Fruit fly (Drosophila melanogaster) whole organism, embryonic: Measurements from ENCODE around the gene CG1640.

Experiments used
- Antp ChIP-seq: fragments of 200-800 bp; sonication (Bioruptor generic); optimal IDR thresholded peaks from 3 replicates; lab custom pipeline; 2016; ENCODE audit warnings: missing biosample characterization, missing genetic modification characterization
- B-H1 ChIP-seq: fragments of 200-800 bp; sonication (Bioruptor generic); IDR thresholded peaks from 3 replicates; pipeline ENCODE4 v1.3.6; 2022; ENCODE audit warnings: missing biosample characterization, missing genetic modification characterization
- CG11093 ChIP-seq: fragments of 200-800 bp; sonication (Bioruptor generic); IDR thresholded peaks from 3 replicates; pipeline ENCODE4 v1.3.6; 2022; ENCODE audit warnings: missing biosample characterization, missing genetic modification characterization
- CG1233 ChIP-seq: fragments of 200-800 bp; sonication (Bioruptor generic); optimal IDR thresholded peaks from 4 replicates; lab custom pipeline; 2018; ENCODE audit warnings: missing biosample characterization, mild to moderate bottlenecking, missing genetic modification characterization
- CG14667 ChIP-seq: fragments of 200-800 bp; sonication (Bioruptor generic); IDR thresholded peaks from 2 replicates; pipeline ENCODE4 v1.3.6; 2022; ENCODE audit warnings: missing biosample characterization, missing genetic modification characterization
- CG15601 ChIP-seq: fragments of 200-800 bp; sonication (Bioruptor generic); optimal IDR thresholded peaks from 3 replicates; lab custom pipeline; 2019; ENCODE audit warnings: missing biosample characterization, mild to moderate bottlenecking, missing genetic modification characterization, moderate library complexity
- CG1603 ChIP-seq: fragments of 200-800 bp; sonication (Bioruptor generic); optimal IDR thresholded peaks from 2 replicates; lab custom pipeline; 2019; ENCODE audit warnings: missing biosample characterization, mild to moderate bottlenecking, missing genetic modification characterization, moderate library complexity
- CG17802 ChIP-seq: fragments of 200-800 bp; sonication (Bioruptor generic); optimal IDR thresholded peaks from 2 replicates; lab custom pipeline; 2018; ENCODE audit warnings: missing biosample characterization, mild to moderate bottlenecking, missing genetic modification characterization, moderate library complexity
- CG17829 ChIP-seq: fragments of 200-800 bp; optimal IDR thresholded peaks from 2 replicates; lab custom pipeline; 2019; ENCODE audit warnings: missing biosample characterization, mild to moderate bottlenecking, missing genetic modification characterization, moderate library complexity
- CG2120 ChIP-seq: fragments of 200-800 bp; sonication (Bioruptor generic); optimal IDR thresholded peaks from 3 replicates; lab custom pipeline; 2016; ENCODE audit warnings: missing biosample characterization, missing genetic modification characterization
- CG34376 ChIP-seq: fragments of 200-800 bp; sonication (Bioruptor generic); optimal IDR thresholded peaks from 2 replicates; lab custom pipeline; 2018; ENCODE audit warnings: missing biosample characterization, mild to moderate bottlenecking, missing genetic modification characterization
- CG6654 ChIP-seq: fragments of 200-800 bp; sonication (Bioruptor generic); optimal IDR thresholded peaks from 2 replicates; lab custom pipeline; 2017; ENCODE audit warnings: missing biosample characterization, mild to moderate bottlenecking, missing genetic modification characterization
- CG6683 ChIP-seq: fragments of 200-800 bp; sonication (Bioruptor generic); optimal IDR thresholded peaks from 2 replicates; lab custom pipeline; 2017; ENCODE audit warnings: missing biosample characterization, mild to moderate bottlenecking, missing genetic modification characterization, missing genetic modification reagents
- CG6854 ChIP-seq: fragments of 200-800 bp; sonication (Bioruptor generic); optimal IDR thresholded peaks from 3 replicates; lab custom pipeline; 2017; ENCODE audit warnings: missing biosample characterization, mild to moderate bottlenecking, missing genetic modification characterization
- CG7839 ChIP-seq: fragments of 200-800 bp; sonication (Bioruptor generic); optimal IDR thresholded peaks from 3 replicates; lab custom pipeline; 2018; ENCODE audit warnings: missing biosample characterization, mild to moderate bottlenecking, missing genetic modification characterization, moderate library complexity
- CG8478 ChIP-seq: fragments of >200 bp; optimal IDR thresholded peaks from 2 replicates; lab custom pipeline; 2018
- CG9215 ChIP-seq: fragments of 200-800 bp; sonication (Bioruptor generic); IDR thresholded peaks from 2 replicates; pipeline ENCODE4 v1.3.6; 2022; ENCODE audit warnings: missing biosample characterization, missing genetic modification characterization
- CG9727 ChIP-seq: fragments of 200-800 bp; sonication (Bioruptor generic); optimal IDR thresholded peaks from 3 replicates; lab custom pipeline; 2017; ENCODE audit warnings: missing biosample characterization, mild to moderate bottlenecking, missing genetic modification characterization
- CG9932 ChIP-seq: fragments of 200-800 bp; sonication (Bioruptor generic); IDR thresholded peaks from 2 replicates; pipeline ENCODE4 v1.3.6; 2022; ENCODE audit warnings: missing biosample characterization, missing genetic modification characterization
- Doc3 ChIP-seq: fragments of 200-800 bp; sonication (Bioruptor generic); IDR thresholded peaks from 3 replicates; pipeline ENCODE4 v1.3.6; 2022; ENCODE audit warnings: missing biosample characterization, missing genetic modification characterization; ENCODE audit not compliant: partially characterized antibody
- Eip74EF ChIP-seq, 2 experiments: fragments of 200-800 bp in 1 of 2; fragments of >200 bp in 1 of 2; sonication (Bioruptor generic) in 1 of 2; optimal IDR thresholded peaks; 2 replicates each; lab custom pipeline; 2017 to 2019; ENCODE audit warnings: missing biosample characterization in 2 of 2, missing genetic modification characterization in 2 of 2, mild to moderate bottlenecking in 1 of 2, moderate library complexity in 1 of 2
- HLH54F ChIP-seq: fragments of 200-800 bp; sonication (Bioruptor generic); optimal IDR thresholded peaks from 3 replicates; lab custom pipeline; 2016; ENCODE audit warnings: missing biosample characterization, missing genetic modification characterization
- Kr ChIP-seq: fragments of 200-800 bp; sonication (Bioruptor generic); optimal IDR thresholded peaks from 2 replicates; lab custom pipeline; 2017; ENCODE audit warnings: missing biosample characterization, mild to moderate bottlenecking, missing genetic modification characterization
- Lhr ChIP-seq: fragments of 200-800 bp; sonication (Bioruptor generic); optimal IDR thresholded peaks from 3 replicates; lab custom pipeline; 2017; ENCODE audit warnings: mild to moderate bottlenecking, missing biosample characterization, missing genetic modification reagents, missing genetic modification characterization
- MTF-1 ChIP-seq: fragments of 200-800 bp; sonication (Bioruptor generic); optimal IDR thresholded peaks from 2 replicates; lab custom pipeline; 2018; ENCODE audit warnings: missing biosample characterization, mild to moderate bottlenecking, missing genetic modification characterization, borderline replicate concordance
- Med ChIP-seq: fragments of 200-800 bp; sonication (Bioruptor generic); peaks from one replicate; lab custom pipeline; 2016; ENCODE audit warnings: missing biosample characterization, missing genetic modification characterization, mild to moderate bottlenecking, inconsistent platforms, moderate library complexity
- Mes4 ChIP-seq: fragments of 200-800 bp; sonication (Bioruptor generic); optimal IDR thresholded peaks from 2 replicates; lab custom pipeline; 2016; ENCODE audit warnings: missing biosample characterization, missing genetic modification characterization
- Myb ChIP-seq: fragments of 200-800 bp; sonication (Bioruptor generic); optimal IDR thresholded peaks from 2 replicates; lab custom pipeline; 2016; ENCODE audit warnings: missing biosample characterization, missing genetic modification characterization
- Neu2 ChIP-seq: fragments of 200-800 bp; sonication (Bioruptor generic); optimal IDR thresholded peaks from 3 replicates; lab custom pipeline; 2016; ENCODE audit warnings: missing biosample characterization, missing genetic modification characterization, borderline replicate concordance
- Oaz ChIP-seq: fragments of 200-800 bp; sonication (Bioruptor generic); IDR thresholded peaks from 2 replicates; pipeline ENCODE4 v1.3.6; 2022; ENCODE audit warnings: missing biosample characterization, missing genetic modification characterization
- Pdp1 ChIP-seq, 2 experiments: fragments of 200-800 bp; sonication (Bioruptor generic); optimal IDR thresholded peaks; 3 replicates each; lab custom pipeline; 2016; ENCODE audit warnings: missing biosample characterization in 2 of 2, missing genetic modification characterization in 2 of 2, mild to moderate bottlenecking in 1 of 2, moderate library complexity in 1 of 2
- Sin3A ChIP-seq: fragments of >200 bp; optimal IDR thresholded peaks from 2 replicates; lab custom pipeline; 2018
- Taf1 ChIP-seq: fragments of 200-800 bp; sonication (Bioruptor generic); IDR thresholded peaks from 2 replicates; pipeline ENCODE4 v1.3.6; 2022; ENCODE audit warnings: missing biosample characterization, missing genetic modification characterization
- Xbp1 ChIP-seq: fragments of 200-800 bp; sonication (Bioruptor generic); optimal IDR thresholded peaks from 3 replicates; lab custom pipeline; 2016; ENCODE audit warnings: missing biosample characterization, mild to moderate bottlenecking, missing genetic modification characterization
- ap ChIP-seq: fragments of 200-800 bp; sonication (Bioruptor generic); IDR thresholded peaks from 2 replicates; pipeline ENCODE4 v1.3.6; 2022; ENCODE audit warnings: missing biosample characterization, missing genetic modification characterization
- bbx ChIP-seq: fragments of 200-800 bp; sonication (Bioruptor generic); IDR thresholded peaks from 2 replicates; pipeline ENCODE4 v1.3.6; 2022; ENCODE audit warnings: missing biosample characterization, missing genetic modification characterization; ENCODE audit not compliant: partially characterized antibody
- bigmax ChIP-seq: fragments of 200-800 bp; sonication (Bioruptor generic); optimal IDR thresholded peaks from 2 replicates; lab custom pipeline; 2018; ENCODE audit warnings: missing biosample characterization, mild to moderate bottlenecking, missing genetic modification characterization
- cas ChIP-seq: fragments of 200-800 bp; sonication (Bioruptor generic); IDR thresholded peaks from 2 replicates; pipeline ENCODE4 v1.3.6; 2022; ENCODE audit warnings: missing biosample characterization, missing genetic modification characterization
- cato ChIP-seq: fragments of 200-800 bp; sonication (Bioruptor generic); optimal IDR thresholded peaks from 2 replicates; lab custom pipeline; 2016; ENCODE audit warnings: missing biosample characterization, missing genetic modification characterization, borderline replicate concordance
- crc ChIP-seq: fragments of 200-800 bp; sonication (Bioruptor generic); optimal IDR thresholded peaks from 2 replicates; lab custom pipeline; 2016; ENCODE audit warnings: missing biosample characterization, missing genetic modification characterization
- gsb ChIP-seq: fragments of 200-800 bp; sonication (Bioruptor generic); IDR thresholded peaks from 2 replicates; pipeline ENCODE4 v1.3.6; 2022; ENCODE audit warnings: missing biosample characterization, missing genetic modification characterization
- jigr1 ChIP-seq: fragments of 200-800 bp; sonication (Bioruptor generic); IDR thresholded peaks from 3 replicates; pipeline ENCODE4 v1.3.6; 2022; ENCODE audit warnings: missing biosample characterization, missing genetic modification characterization
- jing ChIP-seq: fragments of 200-800 bp; sonication (Bioruptor generic); optimal IDR thresholded peaks from 2 replicates; lab custom pipeline; 2018; ENCODE audit warnings: missing biosample characterization, mild to moderate bottlenecking, missing genetic modification characterization
- mirr ChIP-seq: fragments of 200-800 bp; sonication (Bioruptor generic); optimal IDR thresholded peaks from 3 replicates; lab custom pipeline; 2018; ENCODE audit warnings: missing biosample characterization, mild to moderate bottlenecking, missing genetic modification characterization
- oc ChIP-seq: fragments of 200-800 bp; sonication (Bioruptor generic); optimal IDR thresholded peaks from 2 replicates; lab custom pipeline; 2018; ENCODE audit warnings: missing biosample characterization, mild to moderate bottlenecking, missing genetic modification characterization, moderate library complexity
- odd ChIP-seq: fragments of 200-800 bp; sonication (Bioruptor generic); optimal IDR thresholded peaks from 2 replicates; lab custom pipeline; 2017; ENCODE audit warnings: missing biosample characterization, mild to moderate bottlenecking, missing genetic modification characterization
- phol ChIP-seq: fragments of 200-800 bp; sonication (Bioruptor generic); optimal IDR thresholded peaks from 3 replicates; lab custom pipeline; 2018; ENCODE audit warnings: missing biosample characterization, mild to moderate bottlenecking, missing genetic modification characterization, moderate library complexity
- pita ChIP-seq: fragments of 200-800 bp; sonication (Bioruptor generic); optimal IDR thresholded peaks from 2 replicates; lab custom pipeline; 2017; ENCODE audit warnings: missing biosample characterization, mild to moderate bottlenecking, missing genetic modification characterization
- ssp ChIP-seq: fragments of 200-800 bp; sonication (Bioruptor generic); IDR thresholded peaks from 2 replicates; pipeline ENCODE4 v1.3.6; 2022; ENCODE audit warnings: missing biosample characterization, missing genetic modification characterization
- wor ChIP-seq: fragments of 200-800 bp; sonication (Bioruptor generic); IDR thresholded peaks from 2 replicates; pipeline ENCODE4 v1.3.6; 2022; ENCODE audit warnings: missing biosample characterization, missing genetic modification characterization

CG1640 gene

DNA sequence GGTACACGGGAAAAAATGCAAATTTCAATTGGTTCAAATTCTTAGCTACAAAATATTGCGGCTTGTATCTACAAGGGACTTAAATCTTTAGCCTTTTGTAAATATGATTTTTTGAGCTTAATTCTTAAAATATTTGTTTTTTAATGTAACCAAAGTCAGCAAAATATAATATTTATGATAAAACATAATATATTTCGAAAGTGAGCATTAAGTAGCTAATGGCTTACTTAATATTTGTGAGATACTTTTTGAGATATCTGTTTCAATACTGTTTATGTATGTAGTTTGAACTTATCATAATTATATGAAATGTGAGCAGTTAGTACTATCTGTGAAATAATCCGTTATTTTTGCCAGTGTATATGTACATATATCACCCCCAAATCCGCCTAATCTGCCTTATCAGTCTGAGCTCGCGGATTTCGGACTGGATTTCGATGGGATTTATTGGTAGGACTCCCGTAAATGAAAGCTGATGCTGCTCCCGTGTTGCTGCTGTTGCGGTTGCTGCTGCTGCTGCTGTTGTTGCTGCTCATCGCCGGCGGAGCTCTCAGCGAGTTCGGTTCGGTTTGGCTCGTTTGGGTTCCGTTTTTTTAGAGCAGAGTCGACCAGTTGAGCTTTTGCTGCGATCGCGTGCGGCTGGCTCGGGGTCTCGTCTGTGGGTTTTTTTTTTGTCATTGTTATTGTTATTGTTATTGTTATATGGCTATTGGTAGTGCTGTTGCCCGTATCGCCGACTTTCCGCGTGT lies 49.5 kb upstream of the CG1640 start (continued):
- no peak for TF ChIP-seq CG1603
- TF ChIP-seq Neu2 (GFP tag; lab: Kevin White, UChicago) = no peak
- TF ChIP-seq Sin3A (lab: Kevin White, UChicago) = no peak
- no peak for TF ChIP-seq CG15601
- TF ChIP-seq Eip74EF (GFP tag; optimal IDR thresholded peaks at IDR 0.05; lab: Kevin White, UChicago) = peak in 1 of 2 experiments; percentile 35
- no peak for TF ChIP-seq Lhr (GFP tag; lab: Kevin White, UChicago)
- TF ChIP-seq pita (GFP tag; lab: Kevin White, UChicago) = no peak
- peak; percentile 49 for TF ChIP-seq CG2120
- TF ChIP-seq CG17829 (tag; lab: Kevin White, UChicago) = no peak
- TF ChIP-seq cas (GFP tag; lab: Robert Waterston, UW) = no peak
- TF ChIP-seq ssp = no peak
- TF ChIP-seq wor (GFP tag; lab: Robert Waterston, UW) = no peak
- TF ChIP-seq CG6683 (GFP tag; lab: Kevin White, UChicago) = no peak
- TF ChIP-seq bbx = no peak
- peak; percentile 34 for TF ChIP-seq phol (tag; lab: Kevin White, UChicago)
- TF ChIP-seq CG9215 (GFP tag; lab: Robert Waterston, UW) = no peak
- no peak for TF ChIP-seq CG14667 (GFP tag; lab: Robert Waterston, UW)
- no peak for TF ChIP-seq Antp (GFP tag; lab: Kevin White, UChicago)
- TF ChIP-seq CG6654 (GFP tag; lab: Kevin White, UChicago) = no peak
- TF ChIP-seq MTF-1 (GFP tag; lab: Kevin White, UChicago) = no peak
- TF ChIP-seq Xbp1 (GFP tag; lab: Kevin White, UChicago) = peak; percentile 40
- TF ChIP-seq crc (GFP tag; lab: Kevin White, UChicago) = no peak
- no peak for TF ChIP-seq Kr
- TF ChIP-seq CG8478 = no peak
- TF ChIP-seq CG34376 (GFP tag; lab: Kevin White, UChicago) = peak; percentile 39
- TF ChIP-seq mirr = no peak
- TF ChIP-seq Myb (GFP tag; lab: Kevin White, UChicago) = no peak
- TF ChIP-seq CG11093 (GFP tag; lab: Robert Waterston, UW) = no peak
- TF ChIP-seq jigr1 (GFP tag; lab: Robert Waterston, UW) = no peak
- no peak for TF ChIP-seq Mes4 (GFP tag; lab: Kevin White, UChicago)
- TF ChIP-seq CG17802 (tag; lab: Kevin White, UChicago) = no peak
- peak; percentile 30 for TF ChIP-seq CG6854 (GFP tag; lab: Kevin White, UChicago)
- TF ChIP-seq HLH54F (GFP tag; lab: Kevin White, UChicago) = no peak
- TF ChIP-seq CG1233 (GFP tag; lab: Kevin White, UChicago) = no peak
- no peak for TF ChIP-seq Taf1 (GFP tag; lab: Robert Waterston, UW)
- no peak for TF ChIP-seq jing (GFP tag; lab: Kevin White, UChicago)
- TF ChIP-seq bigmax = no peak
- no peak for TF ChIP-seq Pdp1 (GFP tag; optimal IDR thresholded peaks at IDR 0.05; lab: Kevin White, UChicago)
- no peak for TF ChIP-seq Doc3 (GFP tag; lab: Robert Waterston, UW)
- TF ChIP-seq oc (tag; lab: Kevin White, UChicago) = no peak
- peak; percentile 43 for TF ChIP-seq Med (GFP tag; lab: Kevin White, UChicago)
- TF ChIP-seq gsb = no peak
- TF ChIP-seq odd = peak; percentile 17
- peak; percentile 53 for TF ChIP-seq CG9727
- TF ChIP-seq CG9932 (GFP tag; lab: Robert Waterston, UW) = peak; percentile 37
- TF ChIP-seq CG7839 (tag; lab: Kevin White, UChicago) = peak; percentile 63
- TF ChIP-seq Oaz (GFP tag; lab: Robert Waterston, UW) = no peak
- no peak for TF ChIP-seq B-H1
- TF ChIP-seq cato (GFP tag; lab: Kevin White, UChicago) = no peak
- TF ChIP-seq ap (GFP tag; lab: Robert Waterston, UW) = no peak
